Worm (Caenorhabditis elegans): ENCODE data around the gene R08C7.12.

Gene R08C7.12

DNA sequence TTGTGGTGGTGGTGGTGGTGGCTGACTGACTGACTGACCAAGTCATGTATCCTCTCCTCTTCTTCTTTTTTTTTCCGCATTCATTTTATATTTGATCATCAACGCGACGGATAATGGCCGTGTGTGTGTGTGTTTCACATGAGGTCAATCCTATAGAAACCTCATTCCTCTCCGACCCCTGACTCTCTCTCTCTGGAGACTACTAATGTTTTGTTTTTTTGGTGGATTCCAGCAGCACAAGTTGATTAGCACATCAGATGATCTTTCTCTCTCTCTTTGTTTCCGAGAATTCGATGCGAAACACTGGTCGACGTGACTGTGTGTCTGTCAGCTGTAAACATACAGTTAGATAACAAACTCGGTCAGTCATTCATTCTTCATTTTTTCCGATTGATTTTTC, 44.4 kb upstream of the R08C7.12 start, which contains the start of gene Y24D9A.7 (continued):
- TF ChIP-seq lin-39 (tag; optimal IDR thresholded peaks at IDR 0.05) (peak; percentile 45), elt-3 (tag; optimal IDR thresholded peaks at IDR 0.05) (no peak), ceh-28 (tag; optimal IDR thresholded peaks at IDR 0.05) (no peak), fos-1 (tag; optimal IDR thresholded peaks at IDR 0.05) (no peak), R02D3.7 (tag; optimal IDR thresholded peaks at IDR 0.05) (no peak)

DNA sequence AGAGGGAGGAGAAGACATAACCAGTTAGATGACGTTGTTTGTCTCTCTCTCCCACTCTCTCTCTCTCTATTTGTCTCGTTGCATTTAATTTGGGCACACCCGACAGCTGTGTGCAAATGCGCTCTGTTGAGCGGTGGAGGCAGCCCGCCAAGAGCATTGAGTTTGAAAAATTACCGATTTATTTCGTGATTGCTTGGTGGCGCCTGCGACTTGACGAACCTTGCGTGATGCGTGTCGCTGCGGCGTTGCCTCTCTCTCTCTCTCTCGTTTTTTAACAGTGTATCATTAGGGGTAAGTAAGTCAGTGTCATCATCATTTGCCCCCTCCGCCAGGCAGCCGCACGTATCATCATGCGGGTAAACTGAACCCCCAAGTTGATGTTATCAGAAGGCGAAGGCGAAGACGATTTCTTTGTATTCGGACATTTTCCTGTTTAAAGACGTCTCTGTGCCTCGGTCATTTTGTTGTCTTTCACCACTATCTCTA, 43.4 kb upstream of the R08C7.12 start:
- TF ChIP-seq unc-62 (GFP tag; optimal IDR thresholded peaks at IDR 0.05) = peak; percentile 30
- TF ChIP-seq nhr-25 (tag; optimal IDR thresholded peaks at IDR 0.05) = peak; percentile 34
- TF ChIP-seq fos-1 (tag; optimal IDR thresholded peaks at IDR 0.05) = no peak
- peak; percentile 75 for TF ChIP-seq lin-15B (tag; optimal IDR thresholded peaks at IDR 0.05)
- TF ChIP-seq hmg-11 (tag; optimal IDR thresholded peaks at IDR 0.05) = peak; percentile 8
- TF ChIP-seq egl-27 (tag; optimal IDR thresholded peaks at IDR 0.05) = peak; percentile 40
- TF ChIP-seq ceh-9 (tag; optimal IDR thresholded peaks at IDR 0.05) = no peak
- no peak for TF ChIP-seq ceh-28 (tag; optimal IDR thresholded peaks at IDR 0.05)
- TF ChIP-seq lsy-12 (tag; optimal IDR thresholded peaks at IDR 0.05) = no peak
- no peak for TF ChIP-seq nhr-76 (tag; optimal IDR thresholded peaks at IDR 0.05)
- TF ChIP-seq fkh-2 (tag; optimal IDR thresholded peaks at IDR 0.05) = no peak
- TF ChIP-seq nhr-23 (tag; optimal IDR thresholded peaks at IDR 0.05) = peak; percentile 24
- peak; percentile 16 for TF ChIP-seq skn-1 (tag; optimal IDR thresholded peaks at IDR 0.05)
- no peak for TF ChIP-seq nhr-67 (tag; optimal IDR thresholded peaks at IDR 0.05)
- peak; percentile 76 for TF ChIP-seq pha-4 (tag; optimal IDR thresholded peaks at IDR 0.05)
- TF ChIP-seq jun-1 (tag; optimal IDR thresholded peaks at IDR 0.05) = no peak
- no peak for TF ChIP-seq fkh-10 (GFP tag; optimal IDR thresholded peaks at IDR 0.05)
- no peak for TF ChIP-seq aly-2 (tag; optimal IDR thresholded peaks at IDR 0.05)
- TF ChIP-seq ztf-11 (tag; optimal IDR thresholded peaks at IDR 0.05) = no peak
- peak; percentile 78 for TF ChIP-seq elt-2 (tag; optimal IDR thresholded peaks at IDR 0.05)
- TF ChIP-seq mdl-1 (tag; optimal IDR thresholded peaks at IDR 0.05) = no peak
- TF ChIP-seq nhr-12 (tag; optimal IDR thresholded peaks at IDR 0.05) = no peak
- no peak for TF ChIP-seq eor-1 (tag; optimal IDR thresholded peaks at IDR 0.05)
- peak; percentile 91 for TF ChIP-seq lin-39 (tag; optimal IDR thresholded peaks at IDR 0.05)
- no peak for TF ChIP-seq ZK546.5 (tag; optimal IDR thresholded peaks at IDR 0.05)
- TF ChIP-seq ceh-82 (tag; optimal IDR thresholded peaks at IDR 0.05) = no peak
- TF ChIP-seq nhr-77 (tag; optimal IDR thresholded peaks at IDR 0.05) = no peak
- peak; percentile 68 for TF ChIP-seq pqm-1 (tag; optimal IDR thresholded peaks at IDR 0.05)
- no peak for TF ChIP-seq sea-2 (GFP tag; optimal IDR thresholded peaks at IDR 0.05)
- peak; percentile 47 for TF ChIP-seq nhr-11 (tag; optimal IDR thresholded peaks at IDR 0.05)
- TF ChIP-seq egl-5 (tag; optimal IDR thresholded peaks at IDR 0.05) = peak; percentile 38
- no peak for TF ChIP-seq ztf-4 (tag; optimal IDR thresholded peaks at IDR 0.05)
- TF ChIP-seq daf-12 (tag; optimal IDR thresholded peaks at IDR 0.05) = no peak
- no peak for TF ChIP-seq unc-39 (tag; optimal IDR thresholded peaks at IDR 0.05)
- no peak for TF ChIP-seq elt-1 (tag; optimal IDR thresholded peaks at IDR 0.05)
- TF ChIP-seq mml-1 (tag; optimal IDR thresholded peaks at IDR 0.05) = no peak
- TF ChIP-seq ama-1 (optimal IDR thresholded peaks at IDR 0.05) = peak; percentile 36
- TF ChIP-seq snpc-4 (tag; optimal IDR thresholded peaks at IDR 0.05) = peak; percentile 78
- TF ChIP-seq elt-3 (tag; optimal IDR thresholded peaks at IDR 0.05) = no peak
- TF ChIP-seq nfya-1 (tag; optimal IDR thresholded peaks at IDR 0.05; ENCODE audit: insufficient read depth) = peak; percentile 75
- TF ChIP-seq ceh-16 (tag; optimal IDR thresholded peaks at IDR 0.05) = no peak
- no peak for TF ChIP-seq tbx-2 (tag; optimal IDR thresholded peaks at IDR 0.05)
- no peak for TF ChIP-seq nhr-237 (tag; optimal IDR thresholded peaks at IDR 0.05)

DNA sequence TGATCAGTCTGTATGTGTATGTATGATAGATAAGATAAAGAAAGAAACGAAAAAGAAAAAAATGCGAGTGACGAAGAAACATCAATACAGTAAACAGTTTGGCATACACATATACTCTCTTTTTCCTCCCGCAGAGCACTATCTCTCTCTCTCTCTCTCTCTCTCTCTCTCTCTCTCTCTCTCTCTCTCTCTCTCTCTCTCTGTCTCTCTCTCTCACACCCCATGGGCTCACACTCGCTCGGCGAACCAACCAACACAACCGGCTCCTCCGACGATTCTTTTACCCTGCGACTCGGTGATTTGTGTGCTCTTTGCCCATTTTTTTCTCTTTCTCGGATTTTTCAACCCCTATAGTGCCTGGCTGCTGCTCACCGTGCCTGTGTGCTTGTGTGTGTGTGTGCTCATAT, 42.5 kb upstream of the R08C7.12 start:
- TF ChIP-seq unc-62 (GFP tag; optimal IDR thresholded peaks at IDR 0.05) (no peak), mdl-1 (tag; optimal IDR thresholded peaks at IDR 0.05) (no peak), elt-2 (tag; optimal IDR thresholded peaks at IDR 0.05) (peak; percentile 80), jun-1 (tag; optimal IDR thresholded peaks at IDR 0.05) (peak; percentile 47), ceh-28 (tag; optimal IDR thresholded peaks at IDR 0.05) (peak; percentile 19), ama-1 (optimal IDR thresholded peaks at IDR 0.05) (peak; percentile 37), sea-2 (GFP tag; optimal IDR thresholded peaks at IDR 0.05) (no peak), nfya-1 (tag; optimal IDR thresholded peaks at IDR 0.05; ENCODE audit: insufficient read depth) (peak; percentile 60), pha-4 (tag; optimal IDR thresholded peaks at IDR 0.05) (peak; percentile 94), nhr-77 (tag; optimal IDR thresholded peaks at IDR 0.05) (no peak), pqm-1 (tag; optimal IDR thresholded peaks at IDR 0.05) (peak; percentile 88)

All from whole organism, L3 larva.